Fruit fly (Drosophila melanogaster) whole organism, embryonic: ENCODE results near the gene et.

ENCODE experiments used
- Abd-B ChIP-seq: fragments of 200-800 bp; sonication (Bioruptor generic); optimal IDR thresholded peaks from 2 replicates; lab custom pipeline; 2018; ENCODE audit warnings: missing biosample characterization, mild to moderate bottlenecking, missing genetic modification characterization, moderate library complexity
- Antp ChIP-seq: fragments of 200-800 bp; sonication (Bioruptor generic); optimal IDR thresholded peaks from 3 replicates; lab custom pipeline; 2016; ENCODE audit warnings: missing biosample characterization, missing genetic modification characterization
- B-H1 ChIP-seq: fragments of 200-800 bp; sonication (Bioruptor generic); IDR thresholded peaks from 3 replicates; pipeline ENCODE4 v1.3.6; 2022; ENCODE audit warnings: missing biosample characterization, missing genetic modification characterization
- Bteb2 ChIP-seq: fragments of 200-800 bp; sonication (Bioruptor generic); optimal IDR thresholded peaks from 2 replicates; lab custom pipeline; 2016; ENCODE audit warnings: missing biosample characterization, missing genetic modification characterization
- CG11247 ChIP-seq: fragments of 200-800 bp; sonication (Bioruptor generic); IDR thresholded peaks from 2 replicates; pipeline ENCODE4 v1.3.6; 2022; ENCODE audit warnings: missing biosample characterization, missing genetic modification characterization
- CG11723 ChIP-seq: fragments of 200-800 bp; sonication (Bioruptor generic); optimal IDR thresholded peaks from 2 replicates; lab custom pipeline; 2017; ENCODE audit warnings: missing biosample characterization, mild to moderate bottlenecking, missing genetic modification characterization
- CG13775 ChIP-seq: fragments of 200-800 bp; sonication (Bioruptor generic); optimal IDR thresholded peaks from 3 replicates; lab custom pipeline; 2017; ENCODE audit warnings: missing biosample characterization, mild to moderate bottlenecking, missing genetic modification characterization
- CG14667 ChIP-seq: fragments of 200-800 bp; sonication (Bioruptor generic); IDR thresholded peaks from 2 replicates; pipeline ENCODE4 v1.3.6; 2022; ENCODE audit warnings: missing biosample characterization, missing genetic modification characterization
- CG1603 ChIP-seq: fragments of 200-800 bp; sonication (Bioruptor generic); optimal IDR thresholded peaks from 2 replicates; lab custom pipeline; 2019; ENCODE audit warnings: missing biosample characterization, mild to moderate bottlenecking, missing genetic modification characterization, moderate library complexity
- CG16813 ChIP-seq: fragments of 200-800 bp; sonication (Bioruptor generic); IDR thresholded peaks from 3 replicates; pipeline ENCODE4 v1.3.6; 2022; ENCODE audit warnings: missing biosample characterization, missing genetic modification characterization; ENCODE audit not compliant: partially characterized antibody
- CG1792 ChIP-seq: fragments of 200-800 bp; sonication (Bioruptor generic); optimal IDR thresholded peaks from 2 replicates; lab custom pipeline; 2016; ENCODE audit warnings: missing biosample characterization, missing genetic modification characterization
- CG2678 ChIP-seq: fragments of 200-800 bp; sonication (Bioruptor generic); optimal IDR thresholded peaks from 3 replicates; lab custom pipeline; 2019; ENCODE audit warnings: missing biosample characterization, mild to moderate bottlenecking, missing genetic modification characterization, moderate library complexity
- CG30403 ChIP-seq: fragments of 200-800 bp; sonication (Bioruptor generic); optimal IDR thresholded peaks from 3 replicates; lab custom pipeline; 2016; ENCODE audit warnings: missing biosample characterization, missing genetic modification characterization
- CG3065 ChIP-seq: fragments of 200-800 bp; sonication (Bioruptor generic); optimal IDR thresholded peaks from 2 replicates; lab custom pipeline; 2016; ENCODE audit warnings: missing biosample characterization, missing genetic modification characterization
- CG4328 ChIP-seq: fragments of 200-800 bp; sonication (Bioruptor generic); optimal IDR thresholded peaks from 3 replicates; lab custom pipeline; 2017; ENCODE audit warnings: missing biosample characterization, missing genetic modification reagents, missing genetic modification characterization
- CG5953 ChIP-seq: fragments of 200-800 bp; sonication (Bioruptor generic); IDR thresholded peaks from 2 replicates; pipeline ENCODE4 v1.3.6; 2022; ENCODE audit warnings: missing biosample characterization, missing genetic modification characterization
- CG8765 ChIP-seq: fragments of 200-800 bp; sonication (Bioruptor generic); IDR thresholded peaks from 2 replicates; pipeline ENCODE4 v1.3.6; 2022; ENCODE audit warnings: missing biosample characterization, missing genetic modification characterization
- CoRest ChIP-seq: fragments of 200-800 bp; sonication (Bioruptor generic); optimal IDR thresholded peaks from 3 replicates; lab custom pipeline; 2018; ENCODE audit warnings: missing biosample characterization, mild to moderate bottlenecking, missing genetic modification characterization, moderate library complexity
- Dll ChIP-seq: fragments of 200-800 bp; sonication (Bioruptor generic); IDR thresholded peaks from 4 replicates; pipeline ENCODE4 v1.3.6; 2022; ENCODE audit warnings: missing biosample characterization, missing genetic modification characterization; ENCODE audit not compliant: partially characterized antibody
- Drgx ChIP-seq: fragments of 200-800 bp; sonication (Bioruptor generic); IDR thresholded peaks from 2 replicates; pipeline ENCODE4 v1.3.6; 2022; ENCODE audit warnings: missing biosample characterization, missing genetic modification characterization
- Ets97D ChIP-seq: fragments of 200-800 bp; sonication (Bioruptor generic); optimal IDR thresholded peaks from 3 replicates; lab custom pipeline; 2016; ENCODE audit warnings: missing biosample characterization, missing genetic modification characterization
- Fer2 ChIP-seq: fragments of 200-800 bp; sonication (Bioruptor generic); optimal IDR thresholded peaks from 2 replicates; lab custom pipeline; 2018; ENCODE audit warnings: missing biosample characterization, mild to moderate bottlenecking, missing genetic modification characterization, moderate library complexity
- Gug ChIP-seq: fragments of 200-800 bp; sonication (Bioruptor generic); IDR thresholded peaks from 4 replicates; pipeline ENCODE4 v1.3.6; 2022; ENCODE audit warnings: missing biosample characterization, missing genetic modification characterization
- H15 ChIP-seq: fragments of 200-800 bp; sonication (Bioruptor generic); IDR thresholded peaks from 3 replicates; pipeline ENCODE4 v1.3.6; 2022; ENCODE audit warnings: missing biosample characterization, missing genetic modification characterization
- Lpt ChIP-seq: fragments of >200 bp; optimal IDR thresholded peaks from 2 replicates; lab custom pipeline; 2018; ENCODE audit warnings: missing biosample characterization, missing genetic modification characterization
- Nf-YA ChIP-seq: fragments of 200-800 bp; sonication (Bioruptor generic); IDR thresholded peaks from 2 replicates; pipeline ENCODE4 v1.3.6; 2022; ENCODE audit warnings: missing biosample characterization, missing genetic modification characterization
- Trl ChIP-seq, 3 experiments: fragments of >200 bp in 2 of 3; fragments of 200-800 bp in 1 of 3; sonication (Bioruptor generic) in 1 of 3; optimal IDR thresholded peaks; 2 replicates in 1 of 3; 3 replicates in 2 of 3; lab custom pipeline; 2016 to 2017; ENCODE audit warnings: missing biosample characterization in 1 of 3, missing genetic modification characterization in 1 of 3
- Usf ChIP-seq: fragments of 200-800 bp; sonication (Bioruptor generic); optimal IDR thresholded peaks from 2 replicates; lab custom pipeline; 2017; ENCODE audit warnings: missing genotype, missing biosample characterization, missing genetic modification characterization
- az2 ChIP-seq: fragments of 200-800 bp; sonication (Bioruptor generic); optimal IDR thresholded peaks from 3 replicates; lab custom pipeline; 2016; ENCODE audit warnings: missing biosample characterization, missing genetic modification characterization
- fd96Cb ChIP-seq: fragments of 200-800 bp; sonication (Bioruptor generic); optimal IDR thresholded peaks from 2 replicates; lab custom pipeline; 2018; ENCODE audit warnings: missing biosample characterization, mild to moderate bottlenecking, missing genetic modification characterization, moderate library complexity
- gem ChIP-seq: fragments of 200-800 bp; sonication (Bioruptor generic); optimal IDR thresholded peaks from 2 replicates; lab custom pipeline; 2019; ENCODE audit warnings: missing biosample characterization, mild to moderate bottlenecking, missing genetic modification characterization, moderate library complexity
- grau ChIP-seq: fragments of 200-800 bp; optimal IDR thresholded peaks from 3 replicates; lab custom pipeline; 2019; ENCODE audit warnings: missing biosample characterization, mild to moderate bottlenecking, missing genetic modification characterization, moderate library complexity
- grn ChIP-seq: fragments of 200-800 bp; sonication (Bioruptor generic); optimal IDR thresholded peaks from 3 replicates; lab custom pipeline; 2017; ENCODE audit warnings: missing biosample characterization, missing genetic modification characterization
- gsb ChIP-seq: fragments of 200-800 bp; sonication (Bioruptor generic); IDR thresholded peaks from 2 replicates; pipeline ENCODE4 v1.3.6; 2022; ENCODE audit warnings: missing biosample characterization, missing genetic modification characterization
- ham ChIP-seq: fragments of 200-800 bp; sonication (Bioruptor generic); IDR thresholded peaks from 2 replicates; pipeline ENCODE4 v1.3.6; 2022; ENCODE audit warnings: missing biosample characterization, missing genetic modification characterization
- inv ChIP-seq: fragments of 200-800 bp; sonication (Bioruptor generic); IDR thresholded peaks from 2 replicates; pipeline ENCODE4 v1.3.6; 2022; ENCODE audit warnings: missing biosample characterization, missing genetic modification characterization; ENCODE audit not compliant: partially characterized antibody
- klu ChIP-seq: fragments of 200-800 bp; sonication (Bioruptor generic); IDR thresholded peaks from 2 replicates; pipeline ENCODE4 v1.3.6; 2022; ENCODE audit warnings: missing biosample characterization, missing genetic modification characterization
- kni ChIP-seq: fragments of 200-800 bp; sonication (Bioruptor generic); optimal IDR thresholded peaks from 3 replicates; lab custom pipeline; 2017; ENCODE audit warnings: mild to moderate bottlenecking, missing biosample characterization, missing genetic modification reagents, missing genetic modification characterization
- lbe ChIP-seq: fragments of 200-800 bp; sonication (Bioruptor generic); optimal IDR thresholded peaks from 2 replicates; lab custom pipeline; 2016; ENCODE audit warnings: missing biosample characterization, mild to moderate bottlenecking, missing genetic modification characterization
- lilli ChIP-seq: fragments of 200-800 bp; sonication (Bioruptor generic); optimal IDR thresholded peaks from 3 replicates; lab custom pipeline; 2016; ENCODE audit warnings: missing biosample characterization, missing genetic modification characterization
- mld ChIP-seq: fragments of 200-800 bp; sonication (Bioruptor generic); IDR thresholded peaks from 3 replicates; pipeline ENCODE4 v1.3.6; 2022; ENCODE audit warnings: missing biosample characterization, missing genetic modification characterization; ENCODE audit not compliant: partially characterized antibody
- nerfin-1 ChIP-seq: fragments of 200-800 bp; sonication (Bioruptor generic); optimal IDR thresholded peaks from 3 replicates; lab custom pipeline; 2019; ENCODE audit warnings: missing biosample characterization, mild to moderate bottlenecking, missing genetic modification characterization, moderate library complexity
- otp ChIP-seq: fragments of 200-800 bp; sonication (Bioruptor generic); IDR thresholded peaks from 3 replicates; pipeline ENCODE4, ENCODE4 v1.3.6; 2022; ENCODE audit warnings: missing biosample characterization, missing genetic modification characterization
- prd ChIP-seq, 3 experiments: fragments of >200 bp in 2 of 3; fragments of 200-800 bp in 1 of 3; sonication (Bioruptor generic) in 1 of 3; optimal IDR thresholded peaks in 2 of 3; IDR thresholded peaks in 1 of 3; 2 replicates in 2 of 3; 3 replicates in 1 of 3; pipeline versions ENCODE4 v1.3.6 to Lab custom; 2017 to 2022; ENCODE audit warnings: missing biosample characterization in 1 of 3, missing genetic modification characterization in 1 of 3
- psq ChIP-seq: fragments of 200-800 bp; sonication (Bioruptor generic); optimal IDR thresholded peaks from 2 replicates; lab custom pipeline; 2017; ENCODE audit warnings: missing biosample characterization, missing genetic modification characterization
- sd ChIP-seq: fragments of 200-800 bp; sonication (Bioruptor generic); optimal IDR thresholded peaks from 3 replicates; lab custom pipeline; 2018; ENCODE audit warnings: missing biosample characterization, mild to moderate bottlenecking, missing genetic modification characterization, moderate library complexity
- shn ChIP-seq: fragments of 200-800 bp; sonication (Bioruptor generic); optimal IDR thresholded peaks from 3 replicates; lab custom pipeline; 2016; ENCODE audit warnings: missing biosample characterization, missing genetic modification characterization
- ssp ChIP-seq: fragments of 200-800 bp; sonication (Bioruptor generic); IDR thresholded peaks from 2 replicates; pipeline ENCODE4 v1.3.6; 2022; ENCODE audit warnings: missing biosample characterization, missing genetic modification characterization
- ttk ChIP-seq: fragments of 200-800 bp; sonication (Bioruptor generic); IDR thresholded peaks from 2 replicates; pipeline ENCODE4 v2.1.2; 2022; ENCODE audit warnings: missing biosample characterization, missing genetic modification characterization

et gene

DNA sequence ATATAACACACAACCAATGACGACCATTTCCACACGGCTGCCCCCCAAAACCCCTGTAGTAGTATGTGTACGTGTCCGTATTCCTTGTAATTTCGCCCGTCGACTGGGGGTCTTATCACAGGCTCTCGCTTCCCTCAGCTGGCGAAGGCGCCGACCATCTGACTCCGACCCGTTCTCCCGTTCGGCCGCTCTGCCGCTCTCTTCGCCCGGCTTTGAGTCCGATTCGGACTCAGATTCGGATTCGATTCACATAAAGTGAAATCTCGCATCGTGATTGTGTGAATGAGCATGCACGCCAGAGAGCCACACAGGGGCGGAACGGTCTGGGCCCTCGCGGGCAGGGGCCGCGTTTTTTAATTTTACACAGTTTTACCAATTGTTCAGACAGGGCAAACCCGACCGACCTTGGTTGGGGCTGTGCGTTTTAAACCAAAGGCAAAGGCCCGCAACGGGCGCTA, 10.0 kb downstream of the et start (continued):
- TF ChIP-seq grn (GFP tag; lab: Kevin White, UChicago) = peak; percentile 41
- peak; percentile 40 for TF ChIP-seq CG2678 (tag; lab: Kevin White, UChicago)
- TF ChIP-seq Trl (optimal IDR thresholded peaks at IDR 0.05; lab: Kevin White, UChicago) = peak in 1 of 2 experiments; percentile 21
- TF ChIP-seq Trl (GFP tag; optimal IDR thresholded peaks at IDR 0.05; lab: Kevin White, UChicago) = peak; percentile 21
- TF ChIP-seq Drgx (GFP tag; lab: Robert Waterston, UW) = peak; percentile 46; the same call in 1 of the 2 replicates
- TF ChIP-seq mld (GFP tag; lab: Robert Waterston, UW) = no peak
- peak; percentile 35; the same call in 1 of the 4 replicates for TF ChIP-seq Dll (GFP tag; lab: Robert Waterston, UW)
- TF ChIP-seq CG1603 (tag; lab: Kevin White, UChicago) = peak; percentile 15
- 0 out of 2 replicates have a peak, but pooled peaks have one; percentile 6 for TF ChIP-seq CG8765 (GFP tag; lab: Robert Waterston, UW)
- TF ChIP-seq Nf-YA = no peak
- no peak for TF ChIP-seq nerfin-1 (tag; lab: Kevin White, UChicago)
- TF ChIP-seq gsb = peak; percentile 48; the same call in 1 of the 2 replicates
- TF ChIP-seq CG14667 (GFP tag; lab: Robert Waterston, UW) = peak; percentile 35; the same call in 1 of the 2 replicates
- TF ChIP-seq Bteb2 = no peak
- TF ChIP-seq Gug = peak; percentile 89
- peak; percentile 35 for TF ChIP-seq CoRest (tag; lab: Kevin White, UChicago)
- TF ChIP-seq Lpt (GFP tag; lab: Kevin White, UChicago) = no peak
- no peak for TF ChIP-seq Fer2 (tag; lab: Kevin White, UChicago)
- peak; percentile 18 for TF ChIP-seq CG13775 (GFP tag; lab: Kevin White, UChicago)
- TF ChIP-seq CG3065 (GFP tag; lab: Kevin White, UChicago) = no peak
- TF ChIP-seq klu = no peak; the same call in 1 of the 2 replicates
- TF ChIP-seq Antp = peak; percentile 64
- TF ChIP-seq prd (optimal IDR thresholded peaks at IDR 0.05; lab: Kevin White, UChicago) = no peak
- TF ChIP-seq prd (GFP tag; IDR thresholded peaks at IDR 0.05; lab: Robert Waterston, UW) = peak; percentile 78
- peak; percentile 7 for TF ChIP-seq az2 (GFP tag; lab: Kevin White, UChicago)
- TF ChIP-seq Abd-B (GFP tag; lab: Kevin White, UChicago) = no peak
- TF ChIP-seq ham (GFP tag; lab: Robert Waterston, UW) = no peak
- peak; percentile 45 for TF ChIP-seq shn (GFP tag; lab: Kevin White, UChicago)
- TF ChIP-seq grau (tag; lab: Kevin White, UChicago) = peak; percentile 35
- TF ChIP-seq Ets97D (GFP tag; lab: Kevin White, UChicago) = no peak
- peak; percentile 38 for TF ChIP-seq kni
- TF ChIP-seq CG4328 (GFP tag; lab: Kevin White, UChicago) = no peak
- TF ChIP-seq B-H1 (GFP tag; lab: Robert Waterston, UW) = no peak
- no peak for TF ChIP-seq fd96Cb (tag; lab: Kevin White, UChicago)
- peak; percentile 8 for TF ChIP-seq CG1792 (GFP tag; lab: Kevin White, UChicago)
- peak; percentile 30 for TF ChIP-seq CG30403 (GFP tag; lab: Kevin White, UChicago)
- TF ChIP-seq gem (tag; lab: Kevin White, UChicago) = peak; percentile 23
- TF ChIP-seq lilli = peak; percentile 54
- 0 out of 2 replicates have a peak, but pooled peaks have one; percentile 18 for TF ChIP-seq ssp (GFP tag; lab: Robert Waterston, UW)
- peak; percentile 48; the same call in 1 of the 2 replicates for TF ChIP-seq CG11247
- no peak for TF ChIP-seq lbe (GFP tag; lab: Kevin White, UChicago)
- no peak for TF ChIP-seq psq (GFP tag; lab: Kevin White, UChicago)
- peak; percentile 43; the same call in 1 of the 2 replicates for TF ChIP-seq CG5953 (GFP tag; lab: Robert Waterston, UW)
- no peak for TF ChIP-seq sd (tag; lab: Kevin White, UChicago)
- 0 out of 3 replicates have a peak, but pooled peaks have one; percentile 22 for TF ChIP-seq otp (GFP tag; lab: Robert Waterston, UW)
- TF ChIP-seq inv = peak; percentile 67
- TF ChIP-seq Usf (GFP tag; lab: Kevin White, UChicago) = no peak
- peak; percentile 69 for TF ChIP-seq CG16813 (GFP tag; lab: Robert Waterston, UW)
- no peak for TF ChIP-seq CG11723 (GFP tag; lab: Kevin White, UChicago)
- peak; percentile 51; the same call in 1 of the 3 replicates for TF ChIP-seq H15
- TF ChIP-seq ttk (GFP tag; lab: Robert Waterston, UW) = peak; percentile 41; the same call in 1 of the 2 replicates
